Worm (Caenorhabditis elegans) whole organism, L2 larva: Measurements from ENCODE around the gene gar-2.

Source experiments
- ama-1 ChIP-seq: fragments of 150-350 bp; optimal IDR thresholded peaks from 2 replicates; lab custom pipeline; 2018; ENCODE audit warnings: inconsistent platforms
- nhr-77 ChIP-seq: fragments of 150-350 bp; optimal IDR thresholded peaks from 2 replicates; lab custom pipeline; 2014; ENCODE audit warnings: missing biosample characterization, missing genetic modification characterization

- TF ChIP-seq nhr-77 (tag; lab: Kevin White, UChicago) (no peak), ama-1 (lab: Kevin White, UChicago) (no peak)
Measured at ce11 chrIII:6311452-6311851, 2.3 kb downstream of the gar-2 start.
